Worm (Caenorhabditis elegans) whole organism, midembryonic: ENCODE measurements around the gene cdk-1.

Source experiments
- T22C8.4 ChIP-seq: fragments of 200-800 bp; sonication (Bioruptor generic); IDR thresholded peaks from 2 replicates; pipeline ENCODE4 v1.3.6; 2022; ENCODE audit warnings: missing genetic modification characterization, missing compliant biosample characterization
- cog-1 ChIP-seq: sonication (generic microtip); optimal IDR thresholded peaks from 2 replicates; lab custom pipeline; 2016; ENCODE audit warnings: missing genetic modification characterization, missing compliant biosample characterization
- flt-1 ChIP-seq: fragments of 200-800 bp; sonication (Bioruptor generic); IDR thresholded peaks from 2 replicates; pipeline ENCODE4 v1.3.6; 2022; ENCODE audit warnings: missing genetic modification characterization, missing compliant biosample characterization
- klf-2 ChIP-seq: fragments of 200-800 bp; sonication (Bioruptor generic); conservative IDR thresholded peaks from 2 replicates; pipeline ENCODE4 v1.3.6; 2022; ENCODE audit warnings: missing genetic modification reagents, missing genetic modification characterization, missing compliant biosample characterization
- ref-1 ChIP-seq: fragments of 200-800 bp; sonication (Bioruptor generic); conservative IDR thresholded peaks from 2 replicates; pipeline ENCODE4 v1.3.6; 2022; ENCODE audit warnings: missing genetic modification reagents, missing genetic modification characterization, missing compliant biosample characterization
- tab-1 ChIP-seq: fragments of 200-800 bp; sonication (Bioruptor generic); IDR thresholded peaks from 2 replicates; pipeline ENCODE4 v1.3.6; 2022; ENCODE audit warnings: missing genetic modification characterization, missing compliant biosample characterization
- ztf-29 ChIP-seq: fragments of 200-800 bp; sonication (Bioruptor generic); IDR thresholded peaks from 2 replicates; pipeline ENCODE4 v1.3.6; 2022; ENCODE audit warnings: missing genetic modification reagents, missing genetic modification characterization, missing compliant biosample characterization

DNA sequence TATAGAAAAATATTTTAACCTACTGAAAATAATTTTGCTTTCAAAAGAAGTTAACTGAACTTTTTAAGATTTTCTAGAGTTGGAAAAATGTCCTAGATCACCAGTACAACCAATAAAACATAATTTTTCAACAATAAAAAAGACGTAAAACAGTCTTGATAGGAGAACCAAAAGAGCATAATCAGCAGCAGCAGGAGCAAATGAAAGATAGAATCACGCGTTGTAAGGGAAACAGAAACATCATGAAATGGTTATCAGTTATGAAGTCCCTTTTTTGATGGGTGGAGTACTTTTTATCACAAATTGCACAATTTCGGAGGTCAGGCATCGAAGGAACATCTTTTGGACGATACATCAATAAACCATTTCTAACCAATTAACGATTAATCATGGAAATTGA, 25.3 kb upstream of the cdk-1 start:
- TF ChIP-seq T22C8.4 (GFP tag; lab: Robert Waterston, UW) (no peak), flt-1 (GFP tag; lab: Robert Waterston, UW) (no peak), ztf-29 (GFP tag; lab: Robert Waterston, UW) (no peak), tab-1 (GFP tag; lab: Robert Waterston, UW) (no peak), ref-1 (no peak), cog-1 (tag; lab: Kevin White, UChicago) (no peak), klf-2 (GFP tag; lab: Robert Waterston, UW) (no peak)
